Worm (Caenorhabditis elegans) whole organism, young adult: ENCODE data around the gene T28H10.1.

Source experiments
- F39B2.1 ChIP-seq: fragments of 200-800 bp; sonication (Bioruptor generic); IDR thresholded peaks from 2 replicates; pipeline ENCODE4 v1.3.6; 2022; ENCODE audit warnings: missing genetic modification reagents, missing genetic modification characterization, missing compliant biosample characterization
- ama-1 ChIP-seq, 3 experiments: fragments of 150-350 bp in 1 of 3; sonication (generic microtip) in 2 of 3; optimal IDR thresholded peaks; 2 replicates each; lab custom pipeline; 2014 to 2018; ENCODE audit warnings: missing biosample characterization in 2 of 3, missing genetic modification characterization in 2 of 3, missing genetic modification reagents in 2 of 3
- cebp-1 ChIP-seq, 2 experiments: fragments of 200-800 bp in 1 of 2; sonication (Bioruptor generic) in 1 of 2; sonication (generic microtip) in 1 of 2; IDR thresholded peaks in 1 of 2; optimal IDR thresholded peaks in 1 of 2; 2 replicates each; pipeline versions ENCODE4 v1.3.6 to Lab custom; 2017 to 2022; ENCODE audit warnings: missing compliant biosample characterization in 2 of 2, missing genetic modification characterization in 2 of 2, mild to moderate bottlenecking in 1 of 2, missing genetic modification reagents in 1 of 2, moderate library complexity in 1 of 2
- lin-40 ChIP-seq: sonication (generic microtip); optimal IDR thresholded peaks from 2 replicates; lab custom pipeline; 2016; ENCODE audit warnings: missing genetic modification characterization, mild to moderate bottlenecking, missing compliant biosample characterization, missing genotype, missing genetic modification reagents
- madf-10 ChIP-seq: sonication (generic microtip); optimal IDR thresholded peaks from 2 replicates; lab custom pipeline; 2016; ENCODE audit warnings: mild to moderate bottlenecking, missing genetic modification characterization, missing compliant biosample characterization
- tbx-9 ChIP-seq: sonication (generic microtip); optimal IDR thresholded peaks from 2 replicates; lab custom pipeline; 2016; ENCODE audit warnings: borderline replicate concordance, missing genetic modification characterization, inconsistent platforms, missing compliant biosample characterization

DNA sequence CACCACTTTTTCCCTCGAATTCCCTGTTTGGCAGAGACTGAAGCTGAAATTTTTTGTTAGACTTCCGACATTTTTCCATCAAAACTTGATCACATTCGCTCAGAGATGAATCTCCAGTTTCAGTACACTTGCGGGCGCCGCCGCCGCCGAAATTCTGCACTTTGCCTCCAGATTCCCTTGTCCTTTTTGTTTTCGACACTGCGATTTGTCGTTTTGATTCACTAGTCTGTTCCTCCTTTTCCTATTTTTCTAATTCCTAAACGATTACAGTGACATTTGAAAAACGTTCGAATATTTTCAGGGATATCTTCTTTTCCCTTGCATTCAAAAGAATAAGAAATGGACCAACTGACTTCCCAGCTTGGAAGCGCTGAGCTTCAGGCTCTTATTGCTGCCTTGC, 37.1 kb downstream of the T28H10.1 start, which contains the start of gene F45D3.2:
- no peak for TF ChIP-seq cebp-1 (GFP tag; IDR thresholded peaks at IDR 0.05; lab: Robert Waterston, UW)
- TF ChIP-seq cebp-1 (tag; optimal IDR thresholded peaks at IDR 0.05; lab: Kevin White, UChicago) = no peak
- no peak for TF ChIP-seq F39B2.1 (GFP tag; lab: Robert Waterston, UW)
- TF ChIP-seq tbx-9 (tag; lab: Kevin White, UChicago) = no peak
- TF ChIP-seq lin-40 (tag; lab: Kevin White, UChicago) = no peak
- no peak for TF ChIP-seq madf-10
- no peak for TF ChIP-seq ama-1 (optimal IDR thresholded peaks at IDR 0.05; lab: Kevin White, UChicago)
- no peak for TF ChIP-seq ama-1 (GFP tag; optimal IDR thresholded peaks at IDR 0.05; lab: Kevin White, UChicago)
